Worm (Caenorhabditis elegans) whole organism, L2 larva: ENCODE data around the gene tag-51.

Source experiments
- ZK546.5 ChIP-seq: sonication (generic microtip); optimal IDR thresholded peaks from 2 replicates; lab custom pipeline; 2017; ENCODE audit warnings: missing biosample characterization, missing genetic modification characterization
- mdl-1 ChIP-seq, 2 experiments: fragments of 150-350 bp in 1 of 2; sonication (generic microtip) in 1 of 2; optimal IDR thresholded peaks; 2 replicates each; lab custom pipeline; 2017; ENCODE audit warnings: missing biosample characterization in 2 of 2, missing genetic modification characterization in 2 of 2
- nhr-11 ChIP-seq: fragments of 150-350 bp; optimal IDR thresholded peaks from 2 replicates; lab custom pipeline; 2014; ENCODE audit warnings: missing biosample characterization, missing genetic modification characterization
- nhr-237 ChIP-seq: fragments of 150-350 bp; optimal IDR thresholded peaks from 2 replicates; lab custom pipeline; 2014; ENCODE audit warnings: missing biosample characterization, missing genetic modification characterization
- nhr-25 ChIP-seq: fragments of 150-350 bp; sonication (generic microtip); optimal IDR thresholded peaks from 3 replicates; lab custom pipeline; 2014; ENCODE audit warnings: missing biosample characterization, missing genetic modification characterization
- skn-1 ChIP-seq: sonication (generic microtip); optimal IDR thresholded peaks from 2 replicates; lab custom pipeline; 2017; ENCODE audit warnings: missing biosample characterization, missing genetic modification characterization
- snpc-4 ChIP-seq: fragments of 150-350 bp; optimal IDR thresholded peaks from 2 replicates; lab custom pipeline; 2014; ENCODE audit warnings: missing biosample characterization, missing genetic modification characterization
- unc-39 ChIP-seq: fragments of 150-350 bp; optimal IDR thresholded peaks from 2 replicates; lab custom pipeline; 2014; ENCODE audit warnings: missing biosample characterization, missing genetic modification characterization
- ztf-11 ChIP-seq: sonication (generic microtip); optimal IDR thresholded peaks from 2 replicates; lab custom pipeline; 2017; ENCODE audit warnings: missing biosample characterization, missing genetic modification characterization

DNA sequence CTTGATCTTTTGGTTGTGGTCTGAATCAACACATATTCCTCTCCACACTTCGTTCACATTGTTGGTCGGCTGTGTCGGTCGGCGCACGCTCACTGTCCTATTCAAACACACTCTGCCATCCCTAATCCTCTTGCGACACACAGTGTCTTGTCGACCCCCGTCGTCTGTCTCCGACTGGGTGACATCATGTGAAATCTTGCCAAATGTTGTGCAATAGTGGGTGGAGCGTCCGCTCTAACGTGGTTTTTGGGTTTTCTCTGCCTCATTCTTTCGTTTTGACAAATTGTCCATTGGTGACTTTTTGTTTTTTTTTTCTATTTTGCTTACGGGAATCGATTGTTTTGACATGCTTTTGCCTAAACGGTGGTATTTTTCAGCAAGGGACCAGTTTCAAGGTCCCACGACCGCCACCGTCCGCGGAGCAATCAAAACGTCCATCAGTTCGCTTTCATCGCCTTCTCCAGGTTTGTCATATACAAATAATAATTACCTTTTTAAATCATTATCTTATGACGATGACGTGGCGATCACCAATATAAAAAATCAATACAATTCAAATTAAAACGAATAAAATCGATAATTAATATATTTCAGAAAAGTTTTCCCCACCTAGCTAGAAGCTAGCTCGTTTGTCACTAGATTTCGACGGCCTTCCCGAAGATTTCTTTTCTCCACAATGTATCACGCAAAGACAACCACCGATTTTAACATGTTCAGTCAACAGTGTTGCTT lies 20.1 kb upstream of the tag-51 start:
- no peak for TF ChIP-seq ztf-11
- TF ChIP-seq nhr-237 (tag; lab: Kevin White, UChicago), result no peak
- TF ChIP-seq unc-39 (tag; lab: Kevin White, UChicago), result no peak
- TF ChIP-seq skn-1 (tag; lab: Kevin White, UChicago), result peak; percentile 35
- no peak for TF ChIP-seq nhr-11 (tag; lab: Kevin White, UChicago)
- TF ChIP-seq snpc-4 (tag; lab: Kevin White, UChicago), result peak; percentile 28
- TF ChIP-seq nhr-25 (tag; lab: Kevin White, UChicago), result peak; percentile 95
- no peak for TF ChIP-seq ZK546.5
- TF ChIP-seq mdl-1 (tag; optimal IDR thresholded peaks at IDR 0.05; lab: Kevin White, UChicago), result peak; percentile 83 to 94
